Worm (Caenorhabditis elegans): ENCODE data around the gene Y32B12B.8.

ce11 chrV:16536701-16537100 lies 1.4 kb downstream of the Y32B12B.8 start, which contains the start of gene Y32B12B.1:
- TF ChIP-seq ref-1 (GFP tag; conservative IDR thresholded peaks at IDR 0.05) = no peak
- TF ChIP-seq tab-1 (GFP tag; IDR thresholded peaks at IDR 0.05) = no peak
- TF ChIP-seq flt-1 (GFP tag; IDR thresholded peaks at IDR 0.05) = no peak
- TF ChIP-seq ztf-23 (GFP tag; IDR thresholded peaks at IDR 0.05) = no peak
- TF ChIP-seq ztf-29 (GFP tag; IDR thresholded peaks at IDR 0.05) = no peak
- TF ChIP-seq cog-1 (tag; optimal IDR thresholded peaks at IDR 0.05) = no peak
- no peak for TF ChIP-seq klf-2 (GFP tag; conservative IDR thresholded peaks at IDR 0.05)

Data from whole organism, midembryonic.